Worm (Caenorhabditis elegans) whole organism, mixed stage, embryonic: Measurements from ENCODE around the gene F29A7.4.

ENCODE experiments used
- blmp-1 ChIP-seq: fragments of 150-350 bp; optimal IDR thresholded peaks from 2 replicates; lab custom pipeline; 2014; ENCODE audit warnings: missing biosample characterization, missing genetic modification characterization
- ces-1 ChIP-seq: fragments of 150-350 bp; optimal IDR thresholded peaks from 2 replicates; lab custom pipeline; 2014; ENCODE audit warnings: missing biosample characterization, missing genetic modification reagents, missing genetic modification characterization
- elt-3 ChIP-seq: fragments of 150-350 bp; optimal IDR thresholded peaks from 2 replicates; lab custom pipeline; 2014; ENCODE audit warnings: missing biosample characterization, missing genetic modification characterization
- ham-2 ChIP-seq: fragments of 200-800 bp; sonication (Bioruptor generic); optimal IDR thresholded peaks from 2 replicates; lab custom pipeline; 2018; ENCODE audit warnings: mild to moderate bottlenecking, missing genetic modification characterization, missing compliant biosample characterization
- lin-32 ChIP-seq: fragments of 200-800 bp; sonication (Bioruptor generic); optimal IDR thresholded peaks from 2 replicates; lab custom pipeline; 2018; ENCODE audit warnings: mild to moderate bottlenecking, missing genetic modification characterization, missing compliant biosample characterization
- lsy-2 ChIP-seq: fragments of 150-350 bp; optimal IDR thresholded peaks from 2 replicates; lab custom pipeline; 2014; ENCODE audit warnings: missing biosample characterization, missing genetic modification characterization
- nhr-12 ChIP-seq: fragments of 150-350 bp; optimal IDR thresholded peaks from 2 replicates; lab custom pipeline; 2014; ENCODE audit warnings: missing biosample characterization, missing genetic modification characterization
- nhr-76 ChIP-seq: sonication (generic microtip); optimal IDR thresholded peaks from 2 replicates; lab custom pipeline; 2017; ENCODE audit warnings: missing biosample characterization, missing genetic modification characterization
- snpc-4 ChIP-seq: fragments of 150-350 bp; optimal IDR thresholded peaks from 2 replicates; lab custom pipeline; 2014; ENCODE audit warnings: missing biosample characterization, missing genetic modification characterization
- sptf-1 ChIP-seq: sonication (generic microtip); optimal IDR thresholded peaks from 2 replicates; lab custom pipeline; 2017; ENCODE audit warnings: mild to moderate bottlenecking, missing genetic modification characterization, moderate library complexity, missing compliant biosample characterization
- unc-39 ChIP-seq: fragments of 150-350 bp; optimal IDR thresholded peaks from 2 replicates; lab custom pipeline; 2014; ENCODE audit warnings: missing biosample characterization, missing genetic modification characterization
- unc-62 ChIP-seq: fragments of 150-350 bp; optimal IDR thresholded peaks from 2 replicates; lab custom pipeline; 2014; ENCODE audit warnings: missing biosample characterization, missing genetic modification reagents, missing genetic modification characterization
- ztf-11 ChIP-seq: fragments of 150-350 bp; optimal IDR thresholded peaks from 2 replicates; lab custom pipeline; 2014; ENCODE audit warnings: missing biosample characterization, missing genetic modification characterization

DNA sequence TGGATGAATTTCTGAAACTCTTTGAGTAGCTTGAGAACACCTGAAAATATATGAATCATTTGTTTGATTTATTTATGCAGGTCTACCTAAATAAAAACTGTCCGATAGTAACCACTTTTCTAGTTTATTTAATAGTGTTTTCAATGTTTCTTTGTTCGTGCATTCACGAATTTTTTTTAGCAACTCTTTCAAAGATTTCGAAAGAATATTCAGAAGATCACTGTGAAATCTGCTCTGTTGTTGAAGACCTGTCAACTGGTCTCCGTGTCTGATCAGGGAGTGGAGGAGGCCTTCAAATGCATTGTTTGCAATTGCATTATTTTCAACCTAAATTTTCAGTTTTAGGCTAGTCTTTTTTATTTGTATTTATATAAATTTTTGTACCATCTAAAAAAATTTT is 39.9 kb upstream of the F29A7.4 start, which contains the start of gene T05A8.1:
- TF ChIP-seq lsy-2 (tag; lab: Kevin White, UChicago) (no peak), elt-3 (tag; lab: Kevin White, UChicago) (no peak), lin-32 (no peak), nhr-76 (tag; lab: Kevin White, UChicago) (no peak), blmp-1 (tag; lab: Kevin White, UChicago) (no peak), ham-2 (GFP tag; lab: Kevin White, UChicago) (no peak), ces-1 (GFP tag; lab: Kevin White, UChicago) (no peak), unc-62 (GFP tag; lab: Kevin White, UChicago) (no peak), sptf-1 (no peak), ztf-11 (tag; lab: Kevin White, UChicago) (no peak), unc-39 (tag; lab: Kevin White, UChicago) (no peak), nhr-12 (tag; lab: Kevin White, UChicago) (no peak), snpc-4 (tag; lab: Kevin White, UChicago) (no peak)
